Fruit fly (Drosophila melanogaster): ENCODE results near the gene Gs1.

The Gs1 gene

dm6 chr2L:160581-161452 is 28.9 kb downstream of the Gs1 start (continued):
- no peak for TF ChIP-seq ac (GFP tag; optimal IDR thresholded peaks at IDR 0.05)
- TF ChIP-seq Opbp (GFP tag; IDR thresholded peaks at IDR 0.05; ENCODE audit: partially characterized antibody), result no peak
- no peak for TF ChIP-seq CG12299 (tag; optimal IDR thresholded peaks at IDR 0.05)
- peak; percentile 24 for TF ChIP-seq chn (GFP tag; optimal IDR thresholded peaks at IDR 0.05)
- no peak for TF ChIP-seq Rx (GFP tag; IDR thresholded peaks at IDR 0.05)
- TF ChIP-seq TFAM (GFP tag; optimal IDR thresholded peaks at IDR 0.05), result no peak
- TF ChIP-seq sug (tag; optimal IDR thresholded peaks at IDR 0.05), result peak; percentile 90
- no peak for TF ChIP-seq fru (optimal IDR thresholded peaks at IDR 0.05)
- no peak for TF ChIP-seq grau (tag; optimal IDR thresholded peaks at IDR 0.05)
- TF ChIP-seq CG6254 (GFP tag; optimal IDR thresholded peaks at IDR 0.05), result peak; percentile 85
- TF ChIP-seq Hr39 (optimal IDR thresholded peaks at IDR 0.05), result no peak
- peak; percentile 40 for TF ChIP-seq disco-r (GFP tag; optimal IDR thresholded peaks at IDR 0.05)
- TF ChIP-seq vnd (GFP tag; IDR thresholded peaks at IDR 0.05; ENCODE audit: partially characterized antibody), result no peak
- no peak for TF ChIP-seq Aef1 (GFP tag; IDR thresholded peaks at IDR 0.05)
- TF ChIP-seq CG4282 (GFP tag; optimal IDR thresholded peaks at IDR 0.05), result no peak
- no peak for TF ChIP-seq tup (GFP tag; optimal IDR thresholded peaks at IDR 0.05)
- no peak for TF ChIP-seq nau (GFP tag; optimal IDR thresholded peaks at IDR 0.05)
- no peak for TF ChIP-seq HLH3B (GFP tag; IDR thresholded peaks at IDR 0.05)
- TF ChIP-seq CG4707 (GFP tag; optimal IDR thresholded peaks at IDR 0.05), result no peak
- TF ChIP-seq CG17829 (tag; optimal IDR thresholded peaks at IDR 0.05), result peak; percentile 43
- no peak for TF ChIP-seq CG32767 (GFP tag; IDR thresholded peaks at IDR 0.05)
- TF ChIP-seq fd96Cb (tag; optimal IDR thresholded peaks at IDR 0.05), result no peak
- no peak for TF ChIP-seq Sry-β (GFP tag; optimal IDR thresholded peaks at IDR 0.05)
- TF ChIP-seq CG15696 (tag; optimal IDR thresholded peaks at IDR 0.05), result no peak
- no peak for TF ChIP-seq Sox102F (GFP tag; optimal IDR thresholded peaks at IDR 0.05)
- TF ChIP-seq shn (GFP tag; optimal IDR thresholded peaks at IDR 0.05), result no peak
- TF ChIP-seq Six4 (GFP tag; optimal IDR thresholded peaks at IDR 0.05), result no peak
- no peak for TF ChIP-seq tgo (GFP tag; IDR thresholded peaks at IDR 0.05)
- TF ChIP-seq CG34224 (GFP tag; IDR thresholded peaks at IDR 0.05; ENCODE audit: partially characterized antibody), result no peak
- no peak for TF ChIP-seq zen (tag; optimal IDR thresholded peaks at IDR 0.05)
- no peak for TF ChIP-seq CG6813 (GFP tag; optimal IDR thresholded peaks at IDR 0.05)
- no peak for TF ChIP-seq CG6654 (GFP tag; optimal IDR thresholded peaks at IDR 0.05)
- TF ChIP-seq dmrt11E (tag; optimal IDR thresholded peaks at IDR 0.05), result no peak
- no peak for TF ChIP-seq tap (tag; optimal IDR thresholded peaks at IDR 0.05)
- TF ChIP-seq h (optimal IDR thresholded peaks at IDR 0.05), result no peak
- TF ChIP-seq Atf3 (GFP tag; optimal IDR thresholded peaks at IDR 0.05), result no peak
- TF ChIP-seq CG13123 (GFP tag; optimal IDR thresholded peaks at IDR 0.05), result no peak
- peak; percentile 88 for TF ChIP-seq corto (GFP tag; optimal IDR thresholded peaks at IDR 0.05)
- TF ChIP-seq gfzf (GFP tag; optimal IDR thresholded peaks at IDR 0.05), result no peak
- no peak for TF ChIP-seq repo (GFP tag; optimal IDR thresholded peaks at IDR 0.05)
- no peak for TF ChIP-seq CG5180 (GFP tag; optimal IDR thresholded peaks at IDR 0.05)
- no peak for TF ChIP-seq Neu2 (GFP tag; optimal IDR thresholded peaks at IDR 0.05; ENCODE audit: borderline replicate concordance)
- TF ChIP-seq CG2116 (GFP tag; optimal IDR thresholded peaks at IDR 0.05), result no peak
- no peak for TF ChIP-seq CG32772 (GFP tag; IDR thresholded peaks at IDR 0.05)
- no peak; the same call in 2 of the 3 replicates for TF ChIP-seq CG11093 (GFP tag; IDR thresholded peaks at IDR 0.05)
- TF ChIP-seq CHES-1-like (GFP tag; optimal IDR thresholded peaks at IDR 0.05), result peak; percentile 45
- TF ChIP-seq Xbp1 (GFP tag; optimal IDR thresholded peaks at IDR 0.05), result no peak
- peak; percentile 97 for TF ChIP-seq sd (tag; optimal IDR thresholded peaks at IDR 0.05)
- peak; percentile 15 for TF ChIP-seq CG6765 (GFP tag; optimal IDR thresholded peaks at IDR 0.05)
- TF ChIP-seq run (tag; optimal IDR thresholded peaks at IDR 0.05), result no peak

Data from whole organism, embryonic.